Worm (Caenorhabditis elegans): Measurements from ENCODE around the gene npr-9.

The npr-9 gene

DNA sequence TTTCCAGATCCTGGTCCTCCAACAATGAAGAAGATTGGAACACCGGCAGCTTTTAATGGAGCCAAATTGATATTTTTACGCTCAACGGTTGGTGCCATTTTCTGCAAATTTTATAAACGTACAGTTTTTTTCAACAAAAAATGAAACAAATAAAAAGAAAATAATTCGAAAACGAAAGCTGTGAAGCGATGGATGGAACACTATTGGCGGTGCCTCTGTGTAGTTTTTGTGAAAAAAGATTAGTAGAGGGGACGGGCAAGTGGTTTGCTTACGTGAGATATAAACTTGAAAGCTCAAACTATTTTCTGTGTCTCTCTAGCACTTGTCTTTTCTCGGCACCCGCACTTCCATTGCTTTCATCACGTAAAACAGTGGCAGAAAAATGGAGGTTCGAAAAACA is 41.9 kb upstream of the npr-9 start, which contains the start of gene F38B2.4:
F38B2.4 (minus strand) TSS at position 101 of the 400 bp plus-strand sequence.
- no peak for TF ChIP-seq unc-62 (GFP tag; optimal IDR thresholded peaks at IDR 0.05)

DNA sequence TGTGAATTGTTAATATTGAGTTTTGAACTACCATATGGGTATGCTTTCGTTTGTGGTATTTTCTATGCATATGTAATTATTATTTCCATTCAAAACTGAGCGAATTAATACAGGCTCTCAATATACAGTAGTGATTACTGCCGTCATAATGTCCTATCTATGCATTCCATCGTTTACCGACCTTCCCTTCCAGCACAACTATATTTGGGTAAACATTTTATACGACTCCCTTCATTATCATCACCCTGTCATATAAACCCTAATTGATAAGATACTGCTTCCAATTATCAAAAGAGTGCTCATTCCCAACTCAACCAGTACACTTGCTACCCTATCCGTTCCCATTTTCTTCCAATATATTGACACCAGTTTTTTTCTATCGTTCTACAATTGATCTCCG is 39.6 kb upstream of the npr-9 start:
- peak; percentile 19 for TF ChIP-seq sma-9 (GFP tag; optimal IDR thresholded peaks at IDR 0.05)
- no peak for TF ChIP-seq sma-9 (tag; optimal IDR thresholded peaks at IDR 0.05)
- TF ChIP-seq egl-27 (tag; optimal IDR thresholded peaks at IDR 0.05) = no peak
- no peak for TF ChIP-seq ztf-4 (tag; optimal IDR thresholded peaks at IDR 0.05)
- TF ChIP-seq ZK546.5 (tag; optimal IDR thresholded peaks at IDR 0.05) = no peak
- TF ChIP-seq ceh-16 (tag; optimal IDR thresholded peaks at IDR 0.05) = no peak
- TF ChIP-seq lin-11 (tag; optimal IDR thresholded peaks at IDR 0.05) = no peak
- TF ChIP-seq nhr-25 (tag; optimal IDR thresholded peaks at IDR 0.05) = no peak
- TF ChIP-seq blmp-1 (tag; optimal IDR thresholded peaks at IDR 0.05; ENCODE audit: insufficient read depth) = no peak
- peak; percentile 87 for TF ChIP-seq fos-1 (tag; optimal IDR thresholded peaks at IDR 0.05)
- no peak for TF ChIP-seq sem-4 (tag; optimal IDR thresholded peaks at IDR 0.05)
- TF ChIP-seq skn-1 (tag; optimal IDR thresholded peaks at IDR 0.05) = peak; percentile 16
- TF ChIP-seq unc-55 (GFP tag; optimal IDR thresholded peaks at IDR 0.05) = no peak
- no peak for TF ChIP-seq peb-1 (tag; optimal IDR thresholded peaks at IDR 0.05)
- no peak for TF ChIP-seq unc-62 (GFP tag; optimal IDR thresholded peaks at IDR 0.05)

DNA sequence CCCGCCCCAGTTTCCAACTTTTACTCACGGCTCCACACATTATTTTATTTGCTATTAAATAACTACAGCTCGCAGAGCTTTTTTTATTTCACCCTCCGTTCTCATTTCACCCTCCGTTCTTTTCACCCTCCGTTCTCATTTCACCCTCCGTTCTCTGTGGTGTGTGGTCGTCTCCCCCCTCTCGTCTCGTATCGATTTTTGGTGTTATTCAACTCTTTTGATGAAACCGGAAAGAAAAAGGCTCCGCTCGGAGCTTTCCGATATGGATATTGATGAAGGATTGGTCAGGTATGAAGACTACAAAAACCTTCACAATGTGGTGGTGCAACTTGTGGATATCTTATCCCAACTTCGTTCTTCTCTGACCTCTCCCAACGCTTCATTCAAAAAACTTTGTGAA is 39.0 kb upstream of the npr-9 start:
- no peak for TF ChIP-seq elt-1 (tag; optimal IDR thresholded peaks at IDR 0.05)
- no peak for TF ChIP-seq nhr-11 (tag; optimal IDR thresholded peaks at IDR 0.05)
- no peak for TF ChIP-seq nhr-129 (tag; optimal IDR thresholded peaks at IDR 0.05)
- no peak for TF ChIP-seq sem-4 (tag; optimal IDR thresholded peaks at IDR 0.05)
- TF ChIP-seq F13H6.1 (tag; optimal IDR thresholded peaks at IDR 0.05) = no peak
- TF ChIP-seq skn-1 (tag; optimal IDR thresholded peaks at IDR 0.05) = no peak
- TF ChIP-seq peb-1 (tag; optimal IDR thresholded peaks at IDR 0.05) = no peak
- no peak for TF ChIP-seq mdl-1 (tag; optimal IDR thresholded peaks at IDR 0.05)
- TF ChIP-seq dmd-4 (tag; optimal IDR thresholded peaks at IDR 0.05) = no peak
- TF ChIP-seq nhr-25 (tag; optimal IDR thresholded peaks at IDR 0.05) = no peak
- TF ChIP-seq nhr-237 (tag; optimal IDR thresholded peaks at IDR 0.05) = no peak
- TF ChIP-seq ztf-1 (GFP tag; conservative IDR thresholded peaks at IDR 0.05) = no peak
- no peak for TF ChIP-seq ama-1 (optimal IDR thresholded peaks at IDR 0.05)
- no peak for TF ChIP-seq lsy-2 (tag; optimal IDR thresholded peaks at IDR 0.05)
- no peak for TF ChIP-seq ZK546.5 (tag; optimal IDR thresholded peaks at IDR 0.05)
- no peak for TF ChIP-seq Y55F3AM.14 (GFP tag; optimal IDR thresholded peaks at IDR 0.05)
- TF ChIP-seq egl-27 (tag; optimal IDR thresholded peaks at IDR 0.05) = no peak
- no peak for TF ChIP-seq fos-1 (tag; optimal IDR thresholded peaks at IDR 0.05)
- TF ChIP-seq ztf-11 (tag; optimal IDR thresholded peaks at IDR 0.05) = no peak
- TF ChIP-seq R02D3.7 (tag; optimal IDR thresholded peaks at IDR 0.05) = no peak

DNA sequence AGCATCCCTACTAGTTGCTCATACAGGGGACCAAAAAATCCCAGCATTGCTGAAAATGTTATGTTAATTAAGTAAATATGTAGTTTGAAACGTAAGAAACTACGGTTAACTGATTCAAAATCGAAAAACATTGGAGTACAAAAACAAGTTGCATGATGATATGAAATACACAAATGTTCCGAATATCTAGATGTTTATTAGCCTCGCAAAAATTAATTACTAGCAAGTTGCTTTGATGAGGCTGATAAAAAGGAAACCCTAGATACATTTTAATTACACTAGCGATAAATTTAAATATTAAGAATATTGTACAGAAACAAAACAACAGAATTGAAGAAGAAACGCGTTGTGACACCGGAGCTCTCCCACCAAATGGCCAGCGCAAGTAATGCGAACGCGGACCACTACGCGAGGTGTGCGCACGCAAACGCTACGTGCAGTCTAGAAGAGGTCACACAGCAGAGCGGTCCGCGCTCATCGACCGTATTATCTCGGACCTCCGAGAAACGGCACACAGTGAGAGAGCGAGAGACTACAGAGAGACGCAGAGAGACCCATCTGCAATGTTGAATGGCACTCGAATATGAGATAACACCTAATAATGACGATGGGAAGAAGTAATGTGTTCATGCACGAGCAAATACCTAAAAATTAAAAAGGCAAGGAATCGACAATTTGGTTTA is 32.7 kb upstream of the npr-9 start, which contains the start of gene inx-2:
inx-2 (minus strand) TSS at position 51 of the 683 bp plus-strand sequence.
- no peak for TF ChIP-seq lin-39 (tag; optimal IDR thresholded peaks at IDR 0.05)
- no peak for TF ChIP-seq nhr-129 (tag; optimal IDR thresholded peaks at IDR 0.05)
- no peak for TF ChIP-seq R02D3.7 (tag; optimal IDR thresholded peaks at IDR 0.05)
- no peak for TF ChIP-seq nhr-12 (tag; optimal IDR thresholded peaks at IDR 0.05)
- TF ChIP-seq lsy-2 (tag; optimal IDR thresholded peaks at IDR 0.05) = no peak
- TF ChIP-seq F13H6.1 (tag; optimal IDR thresholded peaks at IDR 0.05) = no peak
- TF ChIP-seq unc-55 (GFP tag; optimal IDR thresholded peaks at IDR 0.05) = no peak
- TF ChIP-seq lin-13 (GFP tag; optimal IDR thresholded peaks at IDR 0.05) = no peak

DNA sequence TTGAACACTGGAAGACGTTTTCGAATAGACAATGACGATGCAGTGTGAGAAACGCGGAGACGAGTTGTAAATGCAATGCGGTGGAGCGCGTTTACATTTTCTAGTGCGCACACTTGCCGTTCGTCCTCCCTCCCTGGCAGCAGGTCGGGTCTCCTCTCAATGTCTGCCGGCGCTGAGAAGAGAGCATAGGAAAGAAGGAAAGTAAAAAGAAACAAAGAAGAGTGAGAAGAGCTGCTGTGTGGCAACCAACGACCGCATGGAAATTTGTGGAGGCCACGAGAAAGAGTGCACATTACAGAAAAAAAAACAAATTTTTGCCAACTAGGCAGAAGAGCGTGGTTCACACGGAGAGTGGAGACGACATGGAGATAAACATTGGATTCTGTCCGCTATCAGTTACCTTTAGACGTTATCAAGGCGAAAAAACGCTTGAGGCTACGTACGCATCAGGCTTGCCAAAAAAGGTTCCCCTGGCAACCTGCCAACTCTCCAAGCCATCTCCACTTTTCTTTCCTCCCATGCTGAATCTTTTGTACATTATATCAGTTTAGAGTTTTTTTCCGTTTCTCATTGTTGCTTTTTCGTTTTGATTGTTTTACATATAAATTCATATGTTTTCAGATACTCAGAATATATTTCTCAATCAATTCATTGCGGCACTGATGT is 29.7 kb upstream of the npr-9 start, which contains the start of the genes snrp-40.1 and F08G12.3:
snrp-40.1 (minus strand) TSS at position 143 of the 666 bp plus-strand sequence.
F08G12.3 (plus strand) TSS at position 616 of the 666 bp plus-strand sequence.
- no peak for TF ChIP-seq elt-3 (tag; optimal IDR thresholded peaks at IDR 0.05)
- TF ChIP-seq C34F6.9 (tag; optimal IDR thresholded peaks at IDR 0.05) = peak; percentile 94
- TF ChIP-seq elt-1 (tag; optimal IDR thresholded peaks at IDR 0.05) = no peak
- TF ChIP-seq mab-5 (tag; optimal IDR thresholded peaks at IDR 0.05) = peak; percentile 59
- peak; percentile 89 for TF ChIP-seq crh-2 (tag; optimal IDR thresholded peaks at IDR 0.05)
- TF ChIP-seq nhr-12 (tag; optimal IDR thresholded peaks at IDR 0.05) = no peak
- no peak for TF ChIP-seq dmd-4 (tag; optimal IDR thresholded peaks at IDR 0.05)
- TF ChIP-seq skn-1 (tag; optimal IDR thresholded peaks at IDR 0.05) = no peak
- TF ChIP-seq sem-4 (tag; optimal IDR thresholded peaks at IDR 0.05) = peak; percentile 62
- no peak for TF ChIP-seq aly-2 (tag; optimal IDR thresholded peaks at IDR 0.05)
- peak; percentile 86 for TF ChIP-seq fos-1 (tag; optimal IDR thresholded peaks at IDR 0.05)
- TF ChIP-seq mdl-1 (tag; optimal IDR thresholded peaks at IDR 0.05) = peak; percentile 20 to 53
- TF ChIP-seq unc-39 (tag; optimal IDR thresholded peaks at IDR 0.05) = no peak
- peak; percentile 87 for TF ChIP-seq peb-1 (tag; optimal IDR thresholded peaks at IDR 0.05)
- TF ChIP-seq nhr-237 (tag; optimal IDR thresholded peaks at IDR 0.05) = no peak
- peak; percentile 87 for TF ChIP-seq unc-55 (GFP tag; optimal IDR thresholded peaks at IDR 0.05)
- TF ChIP-seq lin-11 (tag; optimal IDR thresholded peaks at IDR 0.05) = peak; percentile 61
- peak; percentile 85 for TF ChIP-seq lin-13 (GFP tag; optimal IDR thresholded peaks at IDR 0.05)
- TF ChIP-seq R02D3.7 (tag; optimal IDR thresholded peaks at IDR 0.05) = no peak
- TF ChIP-seq lin-39 (tag; optimal IDR thresholded peaks at IDR 0.05) = no peak
- no peak for TF ChIP-seq mbf-1 (tag; optimal IDR thresholded peaks at IDR 0.05)
- no peak for TF ChIP-seq ZK546.5 (tag; optimal IDR thresholded peaks at IDR 0.05)
- TF ChIP-seq zag-1 (tag; optimal IDR thresholded peaks at IDR 0.05) = peak; percentile 71
- peak; percentile 82 for TF ChIP-seq sma-9 (GFP tag; optimal IDR thresholded peaks at IDR 0.05)
- TF ChIP-seq sma-9 (tag; optimal IDR thresholded peaks at IDR 0.05) = no peak
- TF ChIP-seq F13H6.1 (tag; optimal IDR thresholded peaks at IDR 0.05) = peak; percentile 89
- TF ChIP-seq ztf-4 (tag; optimal IDR thresholded peaks at IDR 0.05) = peak; percentile 59
- peak; percentile 18 for TF ChIP-seq nhr-6 (tag; optimal IDR thresholded peaks at IDR 0.05)
- peak; percentile 31 for TF ChIP-seq Y55F3AM.14 (GFP tag; optimal IDR thresholded peaks at IDR 0.05)

Measured in whole organism, L2 larva.